Fruit fly (Drosophila melanogaster) whole organism, wandering third instar larva: ENCODE measurements around the gene mRpL48.

Experiments used
- OdsH ChIP-seq: fragments of 200-800 bp; sonication (Bioruptor generic); optimal IDR thresholded peaks from 2 replicates; lab custom pipeline; 2016; ENCODE audit warnings: missing biosample characterization, mild to moderate bottlenecking, missing genetic modification characterization
- dsf ChIP-seq: sonication (Bioruptor generic); optimal IDR thresholded peaks from 2 replicates; lab custom pipeline; 2016; ENCODE audit warnings: missing biosample characterization, missing genetic modification characterization, borderline replicate concordance
- foxo ChIP-seq, 2 experiments: fragments of 200-800 bp; sonication (Bioruptor generic); optimal IDR thresholded peaks; 2 replicates in 1 of 2; 3 replicates in 1 of 2; lab custom pipeline; 2016 to 2017; ENCODE audit warnings: missing biosample characterization in 2 of 2, missing genetic modification characterization in 2 of 2
- fru ChIP-seq: fragments of 200-800 bp; sonication (Bioruptor generic); optimal IDR thresholded peaks from 3 replicates; lab custom pipeline; 2016; ENCODE audit warnings: missing biosample characterization, mild to moderate bottlenecking, missing genetic modification characterization
- h ChIP-seq: fragments of 200-800 bp; sonication (Bioruptor generic); optimal IDR thresholded peaks from 3 replicates; lab custom pipeline; 2016; ENCODE audit warnings: missing biosample characterization, mild to moderate bottlenecking, missing genetic modification characterization
- psq ChIP-seq: fragments of 200-800 bp; sonication (Bioruptor generic); optimal IDR thresholded peaks from 3 replicates; lab custom pipeline; 2017; ENCODE audit warnings: missing biosample characterization, mild to moderate bottlenecking, missing genetic modification characterization, moderate library complexity
- rgr ChIP-seq: fragments of 200-800 bp; sonication (Bioruptor generic); optimal IDR thresholded peaks from 3 replicates; lab custom pipeline; 2016; ENCODE audit warnings: missing biosample characterization, mild to moderate bottlenecking, missing genetic modification characterization

dm6 chr2L:1735133-1735532 is 24.9 kb downstream of the mRpL48 start:
- no peak for TF ChIP-seq foxo (GFP tag; optimal IDR thresholded peaks at IDR 0.05; lab: Kevin White, UChicago)
- TF ChIP-seq fru (GFP tag; lab: Kevin White, UChicago), result no peak
- no peak for TF ChIP-seq psq (GFP tag; lab: Kevin White, UChicago)
- TF ChIP-seq h (GFP tag; lab: Kevin White, UChicago), result no peak
- no peak for TF ChIP-seq OdsH (GFP tag; lab: Kevin White, UChicago)
- no peak for TF ChIP-seq rgr (GFP tag; lab: Kevin White, UChicago)
- no peak for TF ChIP-seq dsf
